Worm (Caenorhabditis elegans) whole organism, L3 larva: Measurements from ENCODE around the gene T26H5.9.

Experiments used
- ceh-9 ChIP-seq: sonication (generic microtip); optimal IDR thresholded peaks from 2 replicates; lab custom pipeline; 2018; ENCODE audit warnings: missing biosample characterization, missing genetic modification characterization
- mdl-1 ChIP-seq: fragments of 150-350 bp; optimal IDR thresholded peaks from 2 replicates; lab custom pipeline; 2014; ENCODE audit warnings: missing biosample characterization, missing genetic modification characterization
- nhr-67 ChIP-seq: fragments of 150-350 bp; optimal IDR thresholded peaks from 2 replicates; lab custom pipeline; 2014; ENCODE audit warnings: missing biosample characterization, missing genetic modification characterization

ce11 chrV:15413847-15414246, 30.9 kb upstream of the T26H5.9 start, which contains the start of gene srh-264:
- TF ChIP-seq nhr-67 (no peak), ceh-9 (no peak), mdl-1 (tag; lab: Kevin White, UChicago) (no peak)
